Worm (Caenorhabditis elegans) whole organism, midembryonic: ENCODE data around the gene F47C12.6.

Source experiments
- T22C8.4 ChIP-seq: fragments of 200-800 bp; sonication (Bioruptor generic); IDR thresholded peaks from 2 replicates; pipeline ENCODE4 v1.3.6; 2022; ENCODE audit warnings: missing genetic modification characterization, missing compliant biosample characterization
- cog-1 ChIP-seq: sonication (generic microtip); optimal IDR thresholded peaks from 2 replicates; lab custom pipeline; 2016; ENCODE audit warnings: missing genetic modification characterization, missing compliant biosample characterization
- flt-1 ChIP-seq: fragments of 200-800 bp; sonication (Bioruptor generic); IDR thresholded peaks from 2 replicates; pipeline ENCODE4 v1.3.6; 2022; ENCODE audit warnings: missing genetic modification characterization, missing compliant biosample characterization
- klf-2 ChIP-seq: fragments of 200-800 bp; sonication (Bioruptor generic); conservative IDR thresholded peaks from 2 replicates; pipeline ENCODE4 v1.3.6; 2022; ENCODE audit warnings: missing genetic modification reagents, missing genetic modification characterization, missing compliant biosample characterization
- med-1 ChIP-seq: sonication (generic microtip); optimal IDR thresholded peaks from 2 replicates; lab custom pipeline; 2017; ENCODE audit warnings: missing genetic modification characterization, mild to moderate bottlenecking, missing compliant biosample characterization, antibody characterized with exemption, missing genetic modification reagents; ENCODE audit not compliant: insufficient read depth
- ref-1 ChIP-seq: fragments of 200-800 bp; sonication (Bioruptor generic); conservative IDR thresholded peaks from 2 replicates; pipeline ENCODE4 v1.3.6; 2022; ENCODE audit warnings: missing genetic modification reagents, missing genetic modification characterization, missing compliant biosample characterization
- tab-1 ChIP-seq: fragments of 200-800 bp; sonication (Bioruptor generic); IDR thresholded peaks from 2 replicates; pipeline ENCODE4 v1.3.6; 2022; ENCODE audit warnings: missing genetic modification characterization, missing compliant biosample characterization
- ztf-23 ChIP-seq: fragments of 200-800 bp; sonication (Bioruptor generic); IDR thresholded peaks from 2 replicates; pipeline ENCODE4 v1.3.6; 2022; ENCODE audit warnings: missing genetic modification reagents, missing genetic modification characterization, missing compliant biosample characterization
- ztf-29 ChIP-seq: fragments of 200-800 bp; sonication (Bioruptor generic); IDR thresholded peaks from 2 replicates; pipeline ENCODE4 v1.3.6; 2022; ENCODE audit warnings: missing genetic modification reagents, missing genetic modification characterization, missing compliant biosample characterization

Gene F47C12.6

ce11 chrIV:4028177-4028576 is 35.0 kb upstream of the F47C12.6 start:
- TF ChIP-seq med-1 (GFP tag; lab: Kevin White, UChicago) = no peak
- no peak for TF ChIP-seq ref-1 (GFP tag; lab: Robert Waterston, UW)
- TF ChIP-seq tab-1 (GFP tag; lab: Robert Waterston, UW) = no peak
- TF ChIP-seq ztf-29 = no peak
- 0 out of 2 replicates have a peak, but pooled peaks have one; percentile 45 for TF ChIP-seq klf-2 (GFP tag; lab: Robert Waterston, UW)
- TF ChIP-seq flt-1 = peak; percentile 61; the same call in 1 of the 2 replicates

ce11 chrIV:4027106-4027888 is 34.1 kb upstream of the F47C12.6 start:
- TF ChIP-seq med-1 (GFP tag; lab: Kevin White, UChicago) (no peak), flt-1 (no peak), ref-1 (GFP tag; lab: Robert Waterston, UW) (no peak), tab-1 (GFP tag; lab: Robert Waterston, UW) (no peak), klf-2 (GFP tag; lab: Robert Waterston, UW) (no peak), ztf-29 (no peak), ztf-23 (GFP tag; lab: Robert Waterston, UW) (no peak), cog-1 (no peak), T22C8.4 (GFP tag; lab: Robert Waterston, UW) (no peak)

DNA sequence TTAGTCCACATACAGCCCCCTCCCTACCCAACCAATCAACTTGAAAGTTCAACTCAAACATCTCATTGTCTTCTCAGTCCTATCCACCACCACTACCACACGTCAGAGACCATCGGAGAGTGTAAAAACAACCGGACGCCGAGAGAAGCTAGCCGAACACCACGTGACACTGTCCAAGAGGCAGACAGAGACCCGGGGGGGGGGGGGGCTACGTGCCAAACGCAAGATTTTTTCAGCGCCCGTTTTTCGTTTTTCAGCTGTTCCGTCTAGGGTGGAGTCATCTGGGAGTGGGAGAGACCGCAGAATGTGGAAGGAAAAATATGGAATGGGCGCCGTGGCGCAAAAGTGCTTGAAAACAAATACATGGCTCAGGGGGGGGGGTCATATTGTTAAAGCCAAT is 32.7 kb upstream of the F47C12.6 start:
- TF ChIP-seq tab-1 (GFP tag; lab: Robert Waterston, UW) (no peak), ztf-29 (no peak), klf-2 (GFP tag; lab: Robert Waterston, UW) (no peak), T22C8.4 (GFP tag; lab: Robert Waterston, UW) (no peak), flt-1 (no peak), ref-1 (GFP tag; lab: Robert Waterston, UW) (no peak), cog-1 (no peak), ztf-23 (GFP tag; lab: Robert Waterston, UW) (no peak)

DNA sequence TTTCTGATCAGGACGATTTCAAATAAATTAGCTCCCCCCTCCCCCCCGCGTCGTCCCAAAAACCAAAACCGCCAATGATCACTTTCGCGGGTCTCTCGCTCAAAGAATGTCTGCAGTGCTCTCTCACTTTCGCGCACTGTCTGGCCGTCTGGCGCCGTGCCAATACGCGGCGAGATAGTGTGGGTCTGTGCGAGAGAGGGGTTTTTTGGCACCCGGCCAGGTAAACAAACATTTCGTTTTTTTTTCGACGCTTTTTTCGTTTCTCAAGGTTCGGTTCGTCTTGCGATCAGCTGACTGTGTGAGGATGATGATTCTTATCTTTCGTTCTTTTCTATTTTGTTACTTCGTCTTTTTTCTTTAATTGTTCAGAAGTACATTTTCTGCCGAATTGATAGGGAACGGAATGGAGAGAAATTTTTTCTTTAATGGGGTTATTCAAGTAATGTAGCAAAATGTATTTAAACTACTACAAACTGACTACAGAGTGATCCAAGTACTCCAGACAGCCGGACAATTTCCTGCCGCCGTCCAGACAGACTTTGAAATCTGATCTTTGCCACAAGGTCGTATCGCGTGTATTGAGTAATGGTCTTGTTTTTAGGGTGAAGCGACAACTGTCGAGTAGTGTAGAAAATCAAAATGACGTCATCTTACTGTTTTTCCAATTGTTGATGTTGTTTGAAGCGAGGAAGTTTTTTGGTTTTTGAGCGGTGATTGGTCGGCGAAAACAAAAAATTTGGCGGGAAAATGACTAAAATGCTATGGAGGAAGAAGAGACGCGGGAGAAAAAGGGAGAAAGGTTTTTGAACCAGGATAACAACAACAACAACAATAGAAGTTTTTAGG is 31.2 kb upstream of the F47C12.6 start:
- TF ChIP-seq ztf-29 (no peak), cog-1 (no peak), ref-1 (GFP tag; lab: Robert Waterston, UW) (no peak), klf-2 (GFP tag; lab: Robert Waterston, UW) (no peak), med-1 (GFP tag; lab: Kevin White, UChicago) (no peak), ztf-23 (GFP tag; lab: Robert Waterston, UW) (no peak), tab-1 (GFP tag; lab: Robert Waterston, UW) (no peak), T22C8.4 (GFP tag; lab: Robert Waterston, UW) (no peak), flt-1 (no peak)

DNA sequence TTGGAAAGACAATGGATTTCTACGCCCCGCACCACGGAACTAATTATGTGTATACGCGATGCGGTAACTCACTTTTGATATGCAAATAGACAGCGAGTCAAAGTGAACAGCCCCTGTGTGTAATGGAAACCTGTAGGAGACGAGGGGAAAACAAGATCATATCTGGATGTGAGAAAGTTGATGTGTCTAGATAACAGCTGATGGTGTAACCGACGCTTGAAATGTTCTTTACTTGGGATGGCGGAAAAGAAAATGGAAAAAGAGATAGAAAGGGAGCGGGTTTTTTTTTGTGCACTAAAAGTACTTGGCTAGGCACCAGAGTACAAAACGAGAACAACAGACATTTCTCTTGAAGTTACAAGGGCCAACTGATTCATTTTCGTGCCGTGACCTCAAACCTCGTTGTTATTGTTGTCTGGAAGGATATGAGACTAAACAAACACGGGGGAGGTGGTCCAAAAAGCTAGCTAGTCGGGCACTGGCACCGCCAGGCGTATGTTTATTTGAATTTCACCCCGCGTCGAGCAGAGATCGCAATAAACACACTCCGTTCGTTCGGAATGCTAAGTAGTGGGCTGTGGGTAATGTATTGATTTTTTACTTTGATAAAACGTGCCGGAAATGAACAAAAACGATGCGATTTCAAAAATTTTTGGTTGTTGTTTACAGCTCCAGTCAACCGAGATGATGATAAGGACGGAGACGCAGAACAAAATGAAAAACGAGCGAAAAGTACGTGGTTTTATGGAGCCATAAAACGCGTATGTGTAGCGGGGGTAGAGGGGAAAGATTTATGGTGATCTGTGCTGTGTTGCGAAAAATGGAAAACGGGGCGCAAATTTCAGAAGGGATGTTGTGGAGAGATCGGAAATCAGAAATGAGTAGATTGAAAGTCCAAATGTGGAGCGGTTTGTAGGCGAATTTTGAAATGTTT is 28.9 kb upstream of the F47C12.6 start:
- TF ChIP-seq cog-1 = no peak

- peak; percentile 52; the same call in 1 of the 2 replicates for TF ChIP-seq flt-1
- no peak for TF ChIP-seq med-1 (GFP tag; lab: Kevin White, UChicago)
Measured at ce11 chrIV:4019836-4020235, 26.6 kb upstream of the F47C12.6 start.

- no peak for TF ChIP-seq ztf-23 (GFP tag; lab: Robert Waterston, UW)
Measured at ce11 chrIV:4018692-4019387, 25.6 kb upstream of the F47C12.6 start.

DNA sequence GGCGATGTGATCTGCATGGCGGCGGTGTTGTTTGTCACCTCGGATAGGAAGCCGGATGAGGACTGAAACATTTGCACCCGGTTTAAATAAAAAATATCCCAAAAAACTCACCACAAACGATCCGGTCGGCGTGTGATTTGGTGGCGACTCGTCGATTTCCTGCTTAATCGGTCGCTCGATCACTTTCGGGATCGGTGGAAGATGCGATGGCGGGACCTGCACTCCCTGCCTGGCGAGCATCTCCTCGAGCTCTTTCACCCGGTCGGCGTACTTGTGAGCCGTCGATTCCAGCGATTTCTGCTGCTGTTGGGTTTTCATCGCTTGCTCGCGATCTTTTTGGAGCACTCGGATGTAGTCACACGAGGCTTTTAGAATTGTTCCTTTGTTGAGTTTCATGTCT is 23.5 kb upstream of the F47C12.6 start:
- no peak for TF ChIP-seq cog-1
- TF ChIP-seq ztf-29 = no peak
- TF ChIP-seq flt-1 = no peak
- TF ChIP-seq klf-2 (GFP tag; lab: Robert Waterston, UW) = no peak
- TF ChIP-seq ztf-23 (GFP tag; lab: Robert Waterston, UW) = no peak
- no peak for TF ChIP-seq med-1 (GFP tag; lab: Kevin White, UChicago)
- TF ChIP-seq tab-1 (GFP tag; lab: Robert Waterston, UW) = no peak
- no peak for TF ChIP-seq T22C8.4 (GFP tag; lab: Robert Waterston, UW)

- TF ChIP-seq cog-1 (no peak), tab-1 (GFP tag; lab: Robert Waterston, UW) (no peak), flt-1 (no peak), ztf-23 (GFP tag; lab: Robert Waterston, UW) (no peak), med-1 (GFP tag; lab: Kevin White, UChicago) (no peak), ref-1 (GFP tag; lab: Robert Waterston, UW) (no peak), ztf-29 (no peak), klf-2 (GFP tag; lab: Robert Waterston, UW) (no peak), T22C8.4 (GFP tag; lab: Robert Waterston, UW) (no peak)
Measured at ce11 chrIV:4015660-4016059, 22.5 kb upstream of the F47C12.6 start.
